Worm (Caenorhabditis elegans): ENCODE measurements around the gene nspe-1.

- TF ChIP-seq nhr-77 (tag; optimal IDR thresholded peaks at IDR 0.05) (no peak), nhr-237 (tag; optimal IDR thresholded peaks at IDR 0.05) (no peak), snpc-4 (tag; optimal IDR thresholded peaks at IDR 0.05) (no peak), elt-3 (tag; optimal IDR thresholded peaks at IDR 0.05) (no peak), hlh-17 (GFP tag; optimal IDR thresholded peaks at IDR 0.05; ENCODE audit: borderline replicate concordance) (no peak)
These were observed 10.2 kb upstream of the nspe-1 start, which contains the start of gene Y38E10A.34 for ce11 chrII:12630888-12631287.

All from whole organism, L1 larva.